Fruit fly (Drosophila melanogaster) S2 (cell line): Measurements from ENCODE around the gene Tengl2.

ENCODE experiments used
- CG8478 ChIP-seq: fragments of >200 bp; optimal IDR thresholded peaks from 2 replicates; lab custom pipeline; 2018
- CTCF ChIP-seq, 2 experiments: fragments of >200 bp; optimal IDR thresholded peaks; 2 replicates each; lab custom pipeline; 2018

Gene Tengl2

DNA sequence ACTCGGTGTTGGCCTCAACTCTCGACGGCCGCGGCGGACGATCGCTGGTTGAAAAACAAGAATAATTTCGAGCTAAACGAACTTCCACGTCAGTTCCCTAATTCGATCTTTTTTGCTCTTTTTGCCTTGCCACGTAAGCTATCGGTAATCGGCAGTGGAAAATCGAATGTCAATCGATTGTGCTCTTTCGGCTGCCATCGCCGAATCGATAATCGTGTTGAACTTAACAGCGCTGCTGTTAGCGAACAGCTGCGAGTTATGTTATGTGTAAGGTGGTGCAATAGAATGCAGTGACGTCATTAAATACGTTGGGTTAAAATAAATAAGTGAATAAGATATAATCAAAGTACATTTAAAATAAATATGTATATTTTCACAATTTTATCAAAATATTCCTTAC, 2.5 kb downstream of the Tengl2 start, which contains the start of gene Sec24CD:
Gene Sec24CD (minus strand): TSS at position 123 of the 400 bp plus-strand sequence.
- no peak for TF ChIP-seq CG8478 (lab: Kevin White, UChicago)
- no peak for TF ChIP-seq CTCF (optimal IDR thresholded peaks at IDR 0.05; lab: Kevin White, UChicago)

DNA sequence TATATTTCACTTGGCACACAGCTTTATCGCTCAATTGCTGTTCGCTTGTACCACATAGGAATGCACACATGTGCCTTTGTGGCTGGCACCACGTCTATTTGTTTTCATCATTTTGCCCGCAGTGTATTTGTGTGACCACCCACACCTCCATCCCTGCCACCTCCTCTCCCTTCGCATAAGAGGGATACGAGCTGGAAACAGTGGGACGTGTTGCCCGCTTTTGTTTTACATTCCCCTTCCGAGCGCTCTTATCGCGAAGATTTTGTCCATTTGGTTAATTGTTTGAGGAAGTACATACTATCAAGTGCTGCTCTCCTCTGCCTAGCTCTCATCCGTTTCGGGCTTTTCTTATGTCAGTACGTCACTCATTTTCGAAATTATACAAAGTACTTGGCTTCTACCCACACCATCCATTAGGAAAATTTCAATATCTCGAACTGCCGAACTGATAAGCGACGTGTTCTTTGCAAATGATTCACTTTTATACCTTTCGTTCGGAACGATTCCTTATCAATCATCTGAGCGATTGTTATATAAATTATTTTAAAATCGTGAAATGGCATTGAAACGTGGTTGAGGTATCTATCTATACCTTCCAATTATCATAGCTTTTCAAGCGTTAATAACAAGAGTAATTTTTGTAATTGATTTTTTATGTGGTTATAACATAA, 10.9 kb downstream of the Tengl2 start:
- no peak for TF ChIP-seq CG8478 (lab: Kevin White, UChicago)
- no peak for TF ChIP-seq CTCF (optimal IDR thresholded peaks at IDR 0.05; lab: Kevin White, UChicago)

DNA sequence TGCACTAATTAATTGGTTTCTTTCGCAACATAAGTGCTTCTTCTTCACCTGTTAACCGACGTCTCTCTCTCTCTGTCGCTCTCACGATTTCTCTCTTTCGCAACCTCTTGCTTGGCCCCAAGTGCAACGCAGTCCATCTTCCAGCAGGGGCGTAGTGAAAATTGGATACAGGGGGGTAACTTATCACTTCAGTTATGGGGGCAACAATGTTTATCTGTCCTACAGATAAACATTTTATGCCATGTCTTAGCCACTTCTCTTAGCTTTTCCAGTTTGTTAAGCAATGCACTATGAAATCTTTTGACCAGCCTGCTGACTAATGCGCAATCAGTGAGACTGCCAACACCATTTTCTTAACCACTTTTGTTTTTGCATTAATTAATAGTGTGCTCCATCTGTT, 11.9 kb downstream of the Tengl2 start:
- no peak for TF ChIP-seq CTCF (optimal IDR thresholded peaks at IDR 0.05; lab: Kevin White, UChicago)

DNA sequence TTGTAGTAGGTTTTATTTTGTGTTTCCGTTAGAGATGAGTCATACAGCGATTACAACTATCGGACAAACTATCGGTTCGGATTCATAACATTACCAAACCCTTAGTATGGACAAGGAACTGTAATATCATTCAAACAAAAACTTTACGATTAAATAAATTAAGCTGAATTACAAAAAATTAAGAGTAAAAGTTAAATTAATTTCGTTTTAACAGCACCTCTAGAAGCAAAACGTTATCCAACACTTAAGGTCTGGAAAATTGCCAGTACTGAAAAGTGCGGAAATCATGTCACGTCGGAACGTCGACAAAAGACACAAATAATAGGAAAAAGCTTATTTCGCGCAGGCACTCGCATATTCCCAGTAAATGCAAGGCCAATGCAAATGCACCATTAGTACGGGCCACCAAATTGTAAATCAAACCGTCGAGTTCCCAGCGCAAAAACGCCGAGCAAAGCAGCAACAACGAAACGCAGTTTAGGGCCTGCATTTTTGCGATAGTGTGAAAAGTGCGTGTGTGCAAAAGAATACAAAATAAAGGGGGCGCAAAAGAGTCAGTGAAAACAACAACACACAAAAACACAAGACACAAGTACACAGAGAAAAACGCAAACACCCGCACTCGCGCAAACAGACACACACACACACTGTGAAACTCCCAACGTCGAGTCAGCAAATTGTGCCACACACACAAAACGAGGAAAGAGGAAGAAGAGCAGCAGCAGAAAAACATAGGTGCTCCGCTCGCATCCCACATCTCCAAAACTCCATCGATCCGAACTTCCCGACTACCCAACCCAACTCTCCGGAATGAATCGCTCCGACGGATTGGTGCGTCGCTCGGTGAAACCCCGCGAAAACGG, 12.7 kb downstream of the Tengl2 start, which contains the start of the genes CG15387 and sau:
Gene CG15387 (minus strand): TSS at position 36 of the 863 bp plus-strand sequence.
Gene sau (plus strand): TSS at position 84 of the 863 bp plus-strand sequence.
- no peak for TF ChIP-seq CTCF (optimal IDR thresholded peaks at IDR 0.05; lab: Kevin White, UChicago)
- no peak for TF ChIP-seq CG8478 (lab: Kevin White, UChicago)

DNA sequence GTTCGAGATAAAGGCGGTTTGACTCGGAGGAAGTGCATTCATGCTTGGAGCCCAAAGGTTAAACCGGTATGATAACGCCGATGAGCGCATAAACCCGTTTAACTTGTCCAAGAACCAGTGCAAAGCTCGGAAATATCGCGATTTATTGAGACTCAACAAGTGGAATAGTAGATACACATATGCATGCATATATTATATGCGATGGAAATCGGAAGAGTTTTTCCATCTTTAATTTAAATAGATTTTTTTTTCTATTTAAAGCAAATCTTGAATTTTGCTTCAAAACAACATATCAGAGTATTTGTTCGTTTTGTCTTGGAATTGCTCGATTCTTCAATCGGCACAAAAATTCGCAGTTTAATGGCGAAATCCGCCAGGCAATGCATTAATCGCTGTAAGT, 16.8 kb downstream of the Tengl2 start:
- no peak for TF ChIP-seq CTCF (optimal IDR thresholded peaks at IDR 0.05; lab: Kevin White, UChicago)
- no peak for TF ChIP-seq CG8478 (lab: Kevin White, UChicago)

DNA sequence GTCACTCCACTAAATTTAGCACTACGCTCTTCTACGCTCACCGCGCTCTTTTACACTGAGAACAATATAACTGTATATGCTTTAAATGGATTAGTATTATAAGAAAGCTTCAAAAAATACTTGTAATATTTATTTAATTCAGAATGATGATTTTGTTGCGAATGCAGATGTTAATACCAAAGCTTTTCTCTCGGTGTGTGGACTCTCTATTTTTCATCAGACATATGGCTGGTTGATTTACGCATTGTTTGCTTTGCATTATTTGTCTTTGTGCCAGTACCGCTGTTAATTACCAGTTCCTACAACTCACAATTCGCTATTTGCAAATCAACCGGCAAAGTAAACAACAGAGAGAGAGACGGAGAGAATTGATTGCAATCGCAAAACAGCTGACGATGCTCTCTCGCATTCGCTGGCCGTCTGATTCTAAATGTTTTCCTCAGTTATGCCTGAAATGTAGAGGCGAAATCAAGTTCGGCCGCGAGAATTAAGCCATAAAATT, 17.5 kb downstream of the Tengl2 start:
- TF ChIP-seq CTCF (optimal IDR thresholded peaks at IDR 0.05; lab: Kevin White, UChicago) (no peak), CG8478 (lab: Kevin White, UChicago) (no peak)

DNA sequence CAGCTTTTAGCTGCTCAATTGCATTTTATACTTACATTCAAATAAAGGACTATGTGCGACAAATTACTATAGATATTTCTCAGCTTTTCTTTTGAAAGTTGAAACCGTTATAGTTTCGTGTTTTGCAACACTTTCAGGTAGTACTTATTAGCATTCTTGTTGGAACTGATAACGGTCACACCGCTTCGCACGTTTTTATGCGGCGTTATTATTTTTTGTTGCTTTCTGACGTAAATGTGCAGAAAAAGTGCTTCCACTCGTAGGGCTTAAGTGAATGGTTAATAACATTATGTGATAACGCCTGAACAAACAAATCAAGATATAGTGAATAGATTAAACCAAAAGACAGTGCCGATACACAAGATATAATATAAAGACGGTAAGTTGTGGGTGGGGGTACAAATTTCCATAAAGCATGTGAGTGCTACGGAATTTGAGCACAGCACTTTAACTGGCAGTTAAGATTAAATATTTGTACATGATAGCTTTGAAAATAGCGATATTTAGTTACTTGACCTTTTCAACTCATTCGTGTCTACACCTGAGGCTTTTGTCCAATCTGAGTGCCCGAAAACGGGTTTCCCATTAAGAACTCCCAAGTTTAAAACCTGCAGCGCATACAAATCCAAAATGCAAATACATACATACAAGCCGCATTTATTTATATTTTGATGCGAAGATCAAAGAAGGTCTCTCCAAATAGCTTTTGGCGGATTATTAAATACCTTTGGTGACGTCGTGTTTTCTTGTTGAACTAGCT, 18.4 kb downstream of the Tengl2 start, which contains the start of gene papi:
Gene papi (plus strand): TSS at position 176 of the 760 bp plus-strand sequence.
- TF ChIP-seq CG8478 (lab: Kevin White, UChicago) (no peak), CTCF (optimal IDR thresholded peaks at IDR 0.05; lab: Kevin White, UChicago) (no peak)

DNA sequence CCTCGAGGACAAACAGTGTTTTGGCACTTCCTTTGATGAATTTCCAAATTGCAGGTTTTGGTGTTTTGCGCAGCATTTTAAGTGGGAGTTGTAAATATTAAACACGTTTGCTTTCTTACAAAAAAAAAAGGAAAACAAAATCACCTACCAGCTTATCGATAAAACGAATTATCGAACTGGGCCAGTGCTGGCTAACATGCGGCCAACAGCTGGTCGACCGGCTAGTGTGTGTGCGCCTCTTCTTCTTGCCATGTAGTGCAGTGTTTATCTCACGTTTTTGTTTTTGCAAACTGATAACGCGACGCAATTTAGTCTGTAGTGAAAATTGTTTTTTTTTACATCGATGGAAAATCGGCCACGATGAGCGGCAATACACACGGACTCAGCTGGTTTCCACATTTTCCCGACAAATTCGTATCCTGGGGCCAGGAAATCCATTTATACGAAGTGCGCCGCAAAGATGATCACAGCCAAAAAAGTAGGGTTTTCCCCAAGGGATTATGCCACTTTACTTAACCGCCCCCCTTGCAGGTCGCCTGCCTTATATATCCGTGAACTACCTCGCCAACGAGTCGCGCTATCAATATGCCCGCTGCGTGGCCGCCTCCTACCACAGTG, 22.0 kb downstream of the Tengl2 start, which contains the start of the genes CG15386, CG42371 and mio:
Gene CG15386 (minus strand): TSS at position 180 of the 618 bp plus-strand sequence.
Gene CG42371 (minus strand): TSS at position 180 of the 618 bp plus-strand sequence.
Gene mio (plus strand): TSS at position 224 of the 618 bp plus-strand sequence.
- TF ChIP-seq CG8478 (lab: Kevin White, UChicago) = no peak
- TF ChIP-seq CTCF (optimal IDR thresholded peaks at IDR 0.05; lab: Kevin White, UChicago) = no peak

DNA sequence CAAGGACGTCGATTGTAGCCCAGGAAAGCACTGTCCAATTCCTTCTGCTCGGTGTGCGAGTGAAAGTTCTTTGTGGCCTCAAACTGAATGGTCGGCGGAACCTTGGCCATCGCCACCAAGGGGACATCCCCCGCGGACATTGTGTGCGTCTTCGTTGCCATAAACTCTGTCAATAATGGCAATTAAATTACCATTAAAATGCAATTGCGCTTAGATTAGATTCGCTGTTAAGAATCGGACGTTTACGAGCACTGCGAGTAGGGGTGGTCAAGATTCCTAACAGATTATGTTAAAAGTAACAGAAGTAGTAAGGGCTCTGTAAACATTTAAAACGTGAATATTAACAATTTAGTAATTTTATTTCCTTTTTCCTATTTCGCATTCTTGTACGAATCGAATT, 23.1 kb downstream of the Tengl2 start, which contains the start of gene daed:
Gene daed (minus strand): TSS at position 247 of the 400 bp plus-strand sequence.
- no peak for TF ChIP-seq CG8478 (lab: Kevin White, UChicago)
- TF ChIP-seq CTCF (optimal IDR thresholded peaks at IDR 0.05; lab: Kevin White, UChicago) = no peak

DNA sequence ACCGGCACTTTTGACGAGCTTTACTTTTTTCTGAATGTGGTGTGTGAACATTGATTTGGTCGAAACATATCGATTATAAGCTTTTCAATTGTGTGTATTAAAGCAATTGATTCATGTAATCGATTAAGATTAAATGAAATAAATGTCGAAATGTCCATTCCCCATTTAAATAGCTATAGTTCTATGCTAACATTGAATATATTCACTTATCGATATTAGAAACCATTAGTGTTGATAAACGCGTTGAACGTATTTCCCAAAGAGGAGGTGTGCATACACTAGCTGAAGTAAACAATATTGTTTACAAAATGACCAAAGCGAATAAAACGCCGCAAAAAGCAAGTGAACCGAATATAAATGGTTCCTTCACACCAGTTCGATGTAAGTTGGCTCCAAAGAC, 25.2 kb downstream of the Tengl2 start, which contains the start of the genes Uch and CG34174:
Gene Uch (minus strand): TSS at position 208 of the 400 bp plus-strand sequence.
Gene CG34174 (plus strand): TSS at position 263 of the 400 bp plus-strand sequence.
- TF ChIP-seq CTCF (optimal IDR thresholded peaks at IDR 0.05; lab: Kevin White, UChicago) = no peak
- TF ChIP-seq CG8478 (lab: Kevin White, UChicago) = no peak

DNA sequence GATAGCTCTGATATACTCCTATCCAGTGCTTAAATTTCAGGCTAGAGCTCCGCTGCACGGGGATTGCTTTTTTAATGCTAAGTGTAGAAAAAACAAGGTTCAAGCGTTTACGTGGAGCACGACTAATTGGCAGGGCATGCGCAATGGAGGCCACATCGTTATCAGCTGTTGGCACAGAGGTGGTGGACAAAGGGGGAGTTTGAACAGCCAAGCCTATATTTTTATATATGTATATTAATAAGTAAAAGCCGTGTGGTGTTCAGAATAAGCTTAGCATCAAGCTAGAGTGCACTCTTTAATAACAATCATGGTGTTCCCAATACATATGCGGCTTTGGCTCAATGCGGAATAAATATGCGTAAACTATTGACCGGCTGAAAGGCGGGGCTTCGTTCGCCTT, 26.7 kb downstream of the Tengl2 start, which contains the start of gene CG15385:
Gene CG15385 (minus strand): TSS at position 94 of the 400 bp plus-strand sequence.
- TF ChIP-seq CG8478 (lab: Kevin White, UChicago) (no peak), CTCF (optimal IDR thresholded peaks at IDR 0.05; lab: Kevin White, UChicago) (no peak)

DNA sequence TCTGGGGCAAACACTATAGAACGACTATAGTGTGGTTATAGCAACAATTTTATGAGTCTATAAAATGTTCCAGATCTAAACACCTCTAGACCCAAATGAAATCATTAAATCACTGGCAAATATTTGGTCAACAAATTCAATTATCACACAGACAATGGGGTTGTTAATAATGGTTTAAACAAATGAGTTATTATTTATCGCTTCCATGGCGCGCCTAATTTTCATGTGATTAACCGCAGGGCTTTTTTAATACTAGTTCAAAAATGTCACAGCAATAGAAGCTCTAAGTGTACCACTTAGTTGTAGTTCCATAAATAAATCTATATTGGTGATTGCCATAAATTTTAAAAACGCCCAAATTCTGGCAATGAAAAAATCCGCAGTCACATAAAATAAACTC, 30.2 kb downstream of the Tengl2 start, which contains the start of gene CG33124:
Gene CG33124 (minus strand): TSS at position 101 of the 400 bp plus-strand sequence.
- TF ChIP-seq CTCF (optimal IDR thresholded peaks at IDR 0.05; lab: Kevin White, UChicago) (no peak), CG8478 (lab: Kevin White, UChicago) (no peak)

DNA sequence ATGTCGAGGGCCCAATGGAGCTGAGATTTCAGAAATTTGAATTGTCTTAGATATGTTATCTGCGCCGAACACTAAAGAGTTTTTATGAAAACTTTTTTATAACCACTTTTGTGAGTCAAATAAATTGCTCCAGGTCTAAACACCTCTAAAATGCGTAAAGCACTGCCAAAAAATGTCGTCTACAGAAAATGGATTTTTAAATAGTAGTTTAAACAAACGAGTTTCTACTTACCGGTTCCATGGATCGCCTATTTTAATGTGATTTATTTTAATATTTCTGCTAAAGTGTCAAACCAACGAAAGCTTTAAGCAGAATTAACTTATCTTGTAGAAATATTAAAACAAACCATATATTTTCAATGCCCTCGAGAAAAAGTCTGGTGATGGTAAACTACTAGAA, 33.1 kb downstream of the Tengl2 start, which contains the start of gene CG31668:
Gene CG31668 (minus strand): TSS at position 101 of the 400 bp plus-strand sequence.
- TF ChIP-seq CTCF (optimal IDR thresholded peaks at IDR 0.05; lab: Kevin White, UChicago) = no peak
- TF ChIP-seq CG8478 (lab: Kevin White, UChicago) = no peak
